Fruit fly (Drosophila melanogaster) whole organism, embryonic: ENCODE results near the gene Trpgamma.

ENCODE experiments used
- Ada2b ChIP-seq: fragments of 200-800 bp; sonication (Bioruptor generic); IDR thresholded peaks from 2 replicates; pipeline ENCODE4 v1.3.6; 2022; ENCODE audit warnings: missing biosample characterization, missing genetic modification characterization
- CG10147 ChIP-seq: fragments of 200-800 bp; sonication (Bioruptor generic); optimal IDR thresholded peaks from 2 replicates; lab custom pipeline; 2019; ENCODE audit warnings: missing biosample characterization, mild to moderate bottlenecking, missing genetic modification characterization, moderate library complexity
- CG12744 ChIP-seq: fragments of 200-800 bp; sonication (Bioruptor generic); optimal IDR thresholded peaks from 2 replicates; lab custom pipeline; 2016; ENCODE audit warnings: missing biosample characterization, missing genetic modification characterization
- CG13287 ChIP-seq: fragments of 200-800 bp; sonication (Bioruptor generic); IDR thresholded peaks from 2 replicates; pipeline ENCODE4 v1.3.6; 2022; ENCODE audit warnings: missing biosample characterization, missing genetic modification characterization; ENCODE audit not compliant: partially characterized antibody
- CG15073 ChIP-seq: fragments of 200-800 bp; sonication (Bioruptor generic); optimal IDR thresholded peaks from 2 replicates; lab custom pipeline; 2016; ENCODE audit warnings: missing biosample characterization, missing genetic modification characterization
- CG16813 ChIP-seq: fragments of 200-800 bp; sonication (Bioruptor generic); IDR thresholded peaks from 3 replicates; pipeline ENCODE4 v1.3.6; 2022; ENCODE audit warnings: missing biosample characterization, missing genetic modification characterization; ENCODE audit not compliant: partially characterized antibody
- CG17328 ChIP-seq: fragments of 200-800 bp; sonication (Bioruptor generic); IDR thresholded peaks from 2 replicates; pipeline ENCODE4 v1.3.6; 2022; ENCODE audit warnings: missing biosample characterization, missing genetic modification characterization
- CG32532 ChIP-seq: fragments of 200-800 bp; sonication (Bioruptor generic); IDR thresholded peaks from 2 replicates; pipeline ENCODE4 v1.3.6; 2022; ENCODE audit warnings: missing biosample characterization, missing genetic modification characterization
- CG3281 ChIP-seq: fragments of 200-800 bp; sonication (Bioruptor generic); optimal IDR thresholded peaks from 3 replicates; lab custom pipeline; 2017; ENCODE audit warnings: missing biosample characterization, mild to moderate bottlenecking, missing genetic modification characterization
- CG3838 ChIP-seq: fragments of 200-800 bp; sonication (Bioruptor generic); optimal IDR thresholded peaks from 3 replicates; lab custom pipeline; 2016; ENCODE audit warnings: missing biosample characterization, missing genetic modification characterization
- CG4282 ChIP-seq: fragments of 200-800 bp; sonication (Bioruptor generic); optimal IDR thresholded peaks from 2 replicates; lab custom pipeline; 2016; ENCODE audit warnings: missing biosample characterization, missing genetic modification characterization
- CG4360 ChIP-seq: fragments of 200-800 bp; sonication (Bioruptor generic); IDR thresholded peaks from 2 replicates; pipeline ENCODE4 v1.3.6; 2022; ENCODE audit warnings: missing biosample characterization, missing genetic modification characterization
- CG4424 ChIP-seq: fragments of 200-800 bp; sonication (Bioruptor generic); optimal IDR thresholded peaks from 3 replicates; lab custom pipeline; 2016; ENCODE audit warnings: missing biosample characterization, missing genetic modification characterization
- CG4820 ChIP-seq: fragments of 200-800 bp; sonication (Bioruptor generic); optimal IDR thresholded peaks from 3 replicates; lab custom pipeline; 2016; ENCODE audit warnings: missing biosample characterization, missing genetic modification characterization
- CG7745 ChIP-seq: fragments of 200-800 bp; sonication (Bioruptor generic); optimal IDR thresholded peaks from 2 replicates; lab custom pipeline; 2018; ENCODE audit warnings: missing biosample characterization, mild to moderate bottlenecking, missing genetic modification characterization, moderate library complexity
- CG9876 ChIP-seq: fragments of 200-800 bp; sonication (Bioruptor generic); optimal IDR thresholded peaks from 2 replicates; lab custom pipeline; 2016; ENCODE audit warnings: missing biosample characterization, missing genetic modification characterization
- CTCF ChIP-seq: fragments of 200-800 bp; sonication (Bioruptor generic); optimal IDR thresholded peaks from 2 replicates; lab custom pipeline; 2017; ENCODE audit warnings: missing biosample characterization, mild to moderate bottlenecking, missing genetic modification characterization, moderate library complexity
- CrebB ChIP-seq: fragments of 200-800 bp; sonication (Bioruptor generic); optimal IDR thresholded peaks from 3 replicates; lab custom pipeline; 2018; ENCODE audit warnings: missing biosample characterization, mild to moderate bottlenecking, missing genetic modification characterization
- D19A ChIP-seq: fragments of 200-800 bp; optimal IDR thresholded peaks from 3 replicates; lab custom pipeline; 2019; ENCODE audit warnings: missing biosample characterization, mild to moderate bottlenecking, missing genetic modification characterization, moderate library complexity
- E2f1 ChIP-seq: fragments of 200-800 bp; sonication (Bioruptor generic); IDR thresholded peaks from 2 replicates; pipeline ENCODE4 v1.3.6; 2022; ENCODE audit warnings: missing biosample characterization, missing genetic modification characterization
- Hand ChIP-seq: fragments of 200-800 bp; sonication (Bioruptor generic); optimal IDR thresholded peaks from 2 replicates; lab custom pipeline; 2017; ENCODE audit warnings: mild to moderate bottlenecking, missing biosample characterization, missing genetic modification reagents, missing genetic modification characterization
- Lpt ChIP-seq: fragments of >200 bp; optimal IDR thresholded peaks from 2 replicates; lab custom pipeline; 2018; ENCODE audit warnings: missing biosample characterization, missing genetic modification characterization
- Mes4 ChIP-seq: fragments of 200-800 bp; sonication (Bioruptor generic); optimal IDR thresholded peaks from 2 replicates; lab custom pipeline; 2016; ENCODE audit warnings: missing biosample characterization, missing genetic modification characterization
- Mrtf ChIP-seq: fragments of 200-800 bp; sonication (Bioruptor generic); IDR thresholded peaks from 3 replicates; pipeline ENCODE4 v1.3.6; 2022; ENCODE audit warnings: missing biosample characterization, missing genetic modification characterization
- NfI ChIP-seq: fragments of 200-800 bp; sonication (Bioruptor generic); optimal IDR thresholded peaks from 3 replicates; lab custom pipeline; 2018; ENCODE audit warnings: missing biosample characterization, mild to moderate bottlenecking, missing genetic modification characterization, moderate library complexity
- Poxn ChIP-seq: fragments of 200-800 bp; sonication (Bioruptor generic); IDR thresholded peaks from 2 replicates; pipeline ENCODE4 v1.3.6; 2022; ENCODE audit warnings: missing biosample characterization, missing genetic modification characterization
- Sry-δ ChIP-seq: fragments of 200-800 bp; sonication (Bioruptor generic); optimal IDR thresholded peaks from 2 replicates; lab custom pipeline; 2016; ENCODE audit warnings: missing biosample characterization, missing genetic modification characterization
- Xbp1 ChIP-seq: fragments of 200-800 bp; sonication (Bioruptor generic); optimal IDR thresholded peaks from 3 replicates; lab custom pipeline; 2016; ENCODE audit warnings: missing biosample characterization, mild to moderate bottlenecking, missing genetic modification characterization
- Xrp1 ChIP-seq: fragments of 200-800 bp; sonication (Bioruptor generic); IDR thresholded peaks from 2 replicates; pipeline ENCODE4 v1.3.6; 2022; ENCODE audit warnings: missing biosample characterization, missing genetic modification characterization
- al ChIP-seq: fragments of 200-800 bp; sonication (Bioruptor generic); IDR thresholded peaks from 2 replicates; pipeline ENCODE4 v1.3.6; 2022; ENCODE audit warnings: missing biosample characterization, missing genetic modification characterization
- ash1 ChIP-seq: fragments of 200-800 bp; sonication (Bioruptor generic); optimal IDR thresholded peaks from 2 replicates; lab custom pipeline; 2018; ENCODE audit warnings: missing biosample characterization, mild to moderate bottlenecking, missing genetic modification characterization
- bab2 ChIP-seq: fragments of 200-800 bp; sonication (Bioruptor generic); optimal IDR thresholded peaks from 2 replicates; lab custom pipeline; 2016; ENCODE audit warnings: missing biosample characterization, missing genetic modification characterization
- bbx ChIP-seq: fragments of 200-800 bp; sonication (Bioruptor generic); IDR thresholded peaks from 2 replicates; pipeline ENCODE4 v1.3.6; 2022; ENCODE audit warnings: missing biosample characterization, missing genetic modification characterization; ENCODE audit not compliant: partially characterized antibody
- bigmax ChIP-seq: fragments of 200-800 bp; sonication (Bioruptor generic); optimal IDR thresholded peaks from 2 replicates; lab custom pipeline; 2018; ENCODE audit warnings: missing biosample characterization, mild to moderate bottlenecking, missing genetic modification characterization
- cas ChIP-seq: fragments of 200-800 bp; sonication (Bioruptor generic); IDR thresholded peaks from 2 replicates; pipeline ENCODE4 v1.3.6; 2022; ENCODE audit warnings: missing biosample characterization, missing genetic modification characterization
- crp ChIP-seq, 2 experiments: fragments of 200-800 bp; sonication (Bioruptor generic); optimal IDR thresholded peaks; 2 replicates in 1 of 2; 3 replicates in 1 of 2; lab custom pipeline; 2017; ENCODE audit warnings: missing biosample characterization in 2 of 2, missing genetic modification characterization in 2 of 2, mild to moderate bottlenecking in 1 of 2, moderate library complexity in 1 of 2
- fd64A ChIP-seq: fragments of 200-800 bp; sonication (Bioruptor generic); optimal IDR thresholded peaks from 3 replicates; lab custom pipeline; 2018; ENCODE audit warnings: missing biosample characterization, mild to moderate bottlenecking, missing genetic modification characterization
- gro ChIP-seq: fragments of 200-800 bp; sonication (Bioruptor generic); optimal IDR thresholded peaks from 2 replicates; lab custom pipeline; 2016; ENCODE audit warnings: missing biosample characterization, missing genetic modification characterization
- gsb-n ChIP-seq: fragments of 200-800 bp; sonication (Bioruptor generic); optimal IDR thresholded peaks from 3 replicates; lab custom pipeline; 2018; ENCODE audit warnings: missing biosample characterization, mild to moderate bottlenecking, missing genetic modification characterization
- inv ChIP-seq: fragments of 200-800 bp; sonication (Bioruptor generic); IDR thresholded peaks from 2 replicates; pipeline ENCODE4 v1.3.6; 2022; ENCODE audit warnings: missing biosample characterization, missing genetic modification characterization; ENCODE audit not compliant: partially characterized antibody
- lab ChIP-seq: fragments of 200-800 bp; sonication (Bioruptor generic); optimal IDR thresholded peaks from 3 replicates; lab custom pipeline; 2017; ENCODE audit warnings: missing biosample characterization, missing genetic modification characterization, mild to moderate bottlenecking, moderate library complexity, missing genetic modification reagents
- nerfin-2 ChIP-seq: fragments of 200-800 bp; sonication (Bioruptor generic); IDR thresholded peaks from 2 replicates; pipeline ENCODE4 v1.3.6; 2022; ENCODE audit warnings: missing biosample characterization, missing genetic modification characterization; ENCODE audit not compliant: partially characterized antibody
- oc ChIP-seq: fragments of 200-800 bp; sonication (Bioruptor generic); optimal IDR thresholded peaks from 2 replicates; lab custom pipeline; 2018; ENCODE audit warnings: missing biosample characterization, mild to moderate bottlenecking, missing genetic modification characterization, moderate library complexity
- pita ChIP-seq: fragments of 200-800 bp; sonication (Bioruptor generic); optimal IDR thresholded peaks from 2 replicates; lab custom pipeline; 2017; ENCODE audit warnings: missing biosample characterization, mild to moderate bottlenecking, missing genetic modification characterization
- schlank ChIP-seq: fragments of 200-800 bp; sonication (Bioruptor generic); optimal IDR thresholded peaks from 2 replicates; lab custom pipeline; 2018; ENCODE audit warnings: missing biosample characterization, mild to moderate bottlenecking, missing genetic modification characterization
- sim ChIP-seq: fragments of 200-800 bp; sonication (Bioruptor generic); IDR thresholded peaks from 2 replicates; pipeline ENCODE4 v1.3.6; 2022; ENCODE audit warnings: missing biosample characterization, missing genetic modification characterization
- sug ChIP-seq: fragments of 200-800 bp; optimal IDR thresholded peaks from 2 replicates; lab custom pipeline; 2019; ENCODE audit warnings: missing biosample characterization, mild to moderate bottlenecking, missing genetic modification characterization, moderate library complexity
- trh ChIP-seq: fragments of 200-800 bp; sonication (Bioruptor generic); optimal IDR thresholded peaks from 2 replicates; lab custom pipeline; 2016; ENCODE audit warnings: missing biosample characterization, missing genetic modification characterization
- tx ChIP-seq: fragments of 200-800 bp; sonication (Bioruptor generic); optimal IDR thresholded peaks from 2 replicates; lab custom pipeline; 2016; ENCODE audit warnings: missing biosample characterization, missing genetic modification characterization
- vfl ChIP-seq: fragments of 200-800 bp; sonication (Bioruptor generic); optimal IDR thresholded peaks from 2 replicates; lab custom pipeline; 2016; ENCODE audit warnings: missing biosample characterization, missing genetic modification characterization
- zen2 ChIP-seq: fragments of 200-800 bp; sonication (Bioruptor generic); IDR thresholded peaks from 3 replicates; pipeline ENCODE4 v1.3.6; 2022; ENCODE audit warnings: missing biosample characterization, missing genetic modification characterization; ENCODE audit not compliant: partially characterized antibody
- zfh2 ChIP-seq: fragments of 200-800 bp; sonication (Bioruptor generic); optimal IDR thresholded peaks from 2 replicates; lab custom pipeline; 2016; ENCODE audit warnings: missing biosample characterization, missing genetic modification characterization

Trpgamma gene

dm6 chr2L:16656692-16657109 lies 19.8 kb downstream of the Trpgamma start (continued):
- TF ChIP-seq bab2 (GFP tag; lab: Kevin White, UChicago), result peak; percentile 39
- peak; percentile 0 for TF ChIP-seq vfl
- no peak for TF ChIP-seq CG4282 (GFP tag; lab: Kevin White, UChicago)
- TF ChIP-seq tx, result peak; percentile 4
- peak; percentile 30 for TF ChIP-seq CG4820
- TF ChIP-seq nerfin-2 (GFP tag; lab: Robert Waterston, UW), result no peak
- no peak for TF ChIP-seq bbx (GFP tag; lab: Robert Waterston, UW)
- TF ChIP-seq CG15073, result no peak
- no peak for TF ChIP-seq CTCF (GFP tag; lab: Kevin White, UChicago)
- no peak for TF ChIP-seq sug (tag; lab: Kevin White, UChicago)
- TF ChIP-seq CG9876 (GFP tag; lab: Kevin White, UChicago), result no peak
- peak; percentile 60 for TF ChIP-seq gsb-n
- TF ChIP-seq ash1 (GFP tag; lab: Kevin White, UChicago), result no peak
- TF ChIP-seq CG4424 (GFP tag; lab: Kevin White, UChicago), result peak; percentile 10
- TF ChIP-seq al, result peak; percentile 74
- no peak for TF ChIP-seq zen2 (GFP tag; lab: Robert Waterston, UW)
- TF ChIP-seq CG3838 (GFP tag; lab: Kevin White, UChicago), result peak; percentile 30
- TF ChIP-seq CG3281 (GFP tag; lab: Kevin White, UChicago), result no peak
- TF ChIP-seq fd64A (GFP tag; lab: Kevin White, UChicago), result no peak
- TF ChIP-seq E2f1, result peak; percentile 70
- TF ChIP-seq CG13287 (GFP tag; lab: Robert Waterston, UW), result no peak
- peak; percentile 36 for TF ChIP-seq CG12744 (GFP tag; lab: Kevin White, UChicago)
- TF ChIP-seq gro (GFP tag; lab: Kevin White, UChicago), result no peak
- peak; percentile 75 for TF ChIP-seq Xbp1 (GFP tag; lab: Kevin White, UChicago)
- TF ChIP-seq zfh2, result peak; percentile 36
- TF ChIP-seq Hand (GFP tag; lab: Kevin White, UChicago), result no peak
- no peak for TF ChIP-seq inv (GFP tag; lab: Robert Waterston, UW)
- no peak for TF ChIP-seq pita (GFP tag; lab: Kevin White, UChicago)
- TF ChIP-seq NfI (GFP tag; lab: Kevin White, UChicago), result peak; percentile 51
- peak; percentile 70; the same call in 1 of the 2 replicates for TF ChIP-seq CG17328
- TF ChIP-seq Sry-δ (GFP tag; lab: Kevin White, UChicago), result peak; percentile 38
- 0 out of 3 replicates have a peak, but pooled peaks have one; percentile 44 for TF ChIP-seq Mrtf (GFP tag; lab: Robert Waterston, UW)
- TF ChIP-seq D19A (tag; lab: Kevin White, UChicago), result peak; percentile 53
- no peak for TF ChIP-seq lab (GFP tag; lab: Kevin White, UChicago)
- peak; percentile 74 for TF ChIP-seq CG32532 (GFP tag; lab: Robert Waterston, UW)
- no peak for TF ChIP-seq CrebB (tag; lab: Kevin White, UChicago)
- TF ChIP-seq CG7745 (tag; lab: Kevin White, UChicago), result no peak
- TF ChIP-seq oc (tag; lab: Kevin White, UChicago), result no peak
- TF ChIP-seq bigmax (GFP tag; lab: Kevin White, UChicago), result no peak
- TF ChIP-seq Lpt (GFP tag; lab: Kevin White, UChicago), result no peak
- no peak for TF ChIP-seq CG4360 (GFP tag; lab: Robert Waterston, UW)
- TF ChIP-seq CG16813 (GFP tag; lab: Robert Waterston, UW), result no peak
- no peak for TF ChIP-seq schlank (tag; lab: Kevin White, UChicago)
- TF ChIP-seq CG10147 (GFP tag; lab: Kevin White, UChicago), result no peak
- TF ChIP-seq Mes4 (GFP tag; lab: Kevin White, UChicago), result no peak
- TF ChIP-seq trh (GFP tag; lab: Kevin White, UChicago), result no peak
- no peak for TF ChIP-seq Poxn (GFP tag; lab: Robert Waterston, UW)
- TF ChIP-seq sim (GFP tag; lab: Robert Waterston, UW), result no peak
- peak; percentile 78 for TF ChIP-seq Xrp1 (GFP tag; lab: Robert Waterston, UW)
- TF ChIP-seq Ada2b (GFP tag; lab: Robert Waterston, UW), result peak; percentile 76
- peak in 1 of 2 experiments; percentile 16 for TF ChIP-seq crp (GFP tag; optimal IDR thresholded peaks at IDR 0.05; lab: Kevin White, UChicago)
- TF ChIP-seq cas, result peak; percentile 56; the same call in 1 of the 2 replicates
